Fruit fly (Drosophila melanogaster): ENCODE measurements around the gene CG14073.

Gene CG14073

dm6 chr3L:18833234-18833633 lies 12.8 kb upstream of the CG14073 start (continued):
- TF ChIP-seq CG4707 (GFP tag; optimal IDR thresholded peaks at IDR 0.05) (peak; percentile 18), HLH54F (GFP tag; optimal IDR thresholded peaks at IDR 0.05) (no peak), Rx (GFP tag; IDR thresholded peaks at IDR 0.05) (no peak), caup (GFP tag; optimal IDR thresholded peaks at IDR 0.05; ENCODE audit: severe bottlenecking) (peak; percentile 33), CG3281 (GFP tag; optimal IDR thresholded peaks at IDR 0.05) (no peak), CG2202 (tag; optimal IDR thresholded peaks at IDR 0.05) (no peak), CG17385 (GFP tag; optimal IDR thresholded peaks at IDR 0.05) (peak; percentile 3), sens (GFP tag) (peak; percentile 43), Lpt (GFP tag; optimal IDR thresholded peaks at IDR 0.05) (no peak), CG9215 (GFP tag; IDR thresholded peaks at IDR 0.05) (no peak), BtbVII (GFP tag; optimal IDR thresholded peaks at IDR 0.05) (peak; percentile 41), pita (GFP tag; optimal IDR thresholded peaks at IDR 0.05) (no peak), sr (GFP tag; IDR thresholded peaks at IDR 0.05) (no peak), CG15514 (GFP tag; optimal IDR thresholded peaks at IDR 0.05) (peak; percentile 38), fd3F (GFP tag; optimal IDR thresholded peaks at IDR 0.05) (peak; percentile 43), CG18599 (GFP tag; optimal IDR thresholded peaks at IDR 0.05) (peak; percentile 29), stc (GFP tag; IDR thresholded peaks at IDR 0.05) (no peak), CG10543 (GFP tag; optimal IDR thresholded peaks at IDR 0.05) (peak; percentile 56), CG7839 (tag; optimal IDR thresholded peaks at IDR 0.05) (no peak), PHDP (tag; optimal IDR thresholded peaks at IDR 0.05) (peak; percentile 53), Gsc (GFP tag; IDR thresholded peaks at IDR 0.05) (no peak), CG3065 (GFP tag; optimal IDR thresholded peaks at IDR 0.05) (no peak), CG15269 (tag; optimal IDR thresholded peaks at IDR 0.05) (peak; percentile 52), ab (GFP tag; optimal IDR thresholded peaks at IDR 0.05) (no peak), CG10959 (GFP tag; IDR thresholded peaks at IDR 0.05) (no peak), CG2678 (tag; optimal IDR thresholded peaks at IDR 0.05) (peak; percentile 18), Dek (tag; optimal IDR thresholded peaks at IDR 0.05) (peak; percentile 45), lbe (GFP tag; optimal IDR thresholded peaks at IDR 0.05) (peak; percentile 12), vnd (GFP tag; IDR thresholded peaks at IDR 0.05; ENCODE audit: partially characterized antibody) (no peak), CG15696 (tag; optimal IDR thresholded peaks at IDR 0.05) (peak; percentile 5), wek (GFP tag; optimal IDR thresholded peaks at IDR 0.05) (peak; percentile 28), Hmr (GFP tag; optimal IDR thresholded peaks at IDR 0.05) (peak; percentile 48), schlank (tag; optimal IDR thresholded peaks at IDR 0.05) (peak; percentile 2), Med (GFP tag) (peak; percentile 83), CG8290 (GFP tag; optimal IDR thresholded peaks at IDR 0.05) (no peak), CG8290 (tag; optimal IDR thresholded peaks at IDR 0.05) (peak in 1 of 2 experiments; percentile 34), Poxn (GFP tag; IDR thresholded peaks at IDR 0.05) (no peak), unpg (GFP tag; optimal IDR thresholded peaks at IDR 0.05) (peak; percentile 9), pzg (GFP tag; optimal IDR thresholded peaks at IDR 0.05) (no peak), CG12071 (GFP tag; optimal IDR thresholded peaks at IDR 0.05) (peak; percentile 39), CG7987 (GFP tag; optimal IDR thresholded peaks at IDR 0.05) (peak; percentile 67), CG8089 (GFP tag; optimal IDR thresholded peaks at IDR 0.05) (no peak), CG11398 (GFP tag; optimal IDR thresholded peaks at IDR 0.05) (no peak), B-H2 (GFP tag; optimal IDR thresholded peaks at IDR 0.05) (peak; percentile 52), HmgD (GFP tag; optimal IDR thresholded peaks at IDR 0.05) (no peak), sc (optimal IDR thresholded peaks at IDR 0.05) (no peak), sc (GFP tag; optimal IDR thresholded peaks at IDR 0.05) (no peak), CG18619 (GFP tag; optimal IDR thresholded peaks at IDR 0.05) (peak; percentile 33), CrebB (tag; optimal IDR thresholded peaks at IDR 0.05) (peak; percentile 66), CG6813 (GFP tag; optimal IDR thresholded peaks at IDR 0.05) (peak; percentile 58), hth (optimal IDR thresholded peaks at IDR 0.05) (no peak), CG18764 (GFP tag; optimal IDR thresholded peaks at IDR 0.05) (no peak)

Measured in whole organism, embryonic.